Worm (Caenorhabditis elegans): Measurements from ENCODE around the gene Y32G9A.2.

The Y32G9A.2 gene

ce11 chrV:1928473-1928872 lies 10.2 kb downstream of the Y32G9A.2 start:
- TF ChIP-seq lin-39 (tag; optimal IDR thresholded peaks at IDR 0.05) (no peak), lin-15B (tag; optimal IDR thresholded peaks at IDR 0.05) (no peak), ceh-16 (tag; optimal IDR thresholded peaks at IDR 0.05) (no peak), tbx-2 (tag; optimal IDR thresholded peaks at IDR 0.05) (no peak), elt-1 (tag; optimal IDR thresholded peaks at IDR 0.05) (no peak), aly-2 (tag; optimal IDR thresholded peaks at IDR 0.05) (no peak), unc-39 (tag; optimal IDR thresholded peaks at IDR 0.05) (no peak), fkh-2 (tag; optimal IDR thresholded peaks at IDR 0.05) (no peak), nhr-76 (tag; optimal IDR thresholded peaks at IDR 0.05) (no peak), ceh-9 (tag; optimal IDR thresholded peaks at IDR 0.05) (no peak), snpc-4 (tag; optimal IDR thresholded peaks at IDR 0.05) (no peak), fos-1 (tag; optimal IDR thresholded peaks at IDR 0.05) (no peak), mml-1 (tag; optimal IDR thresholded peaks at IDR 0.05) (no peak), sea-2 (GFP tag; optimal IDR thresholded peaks at IDR 0.05) (no peak), fkh-10 (GFP tag; optimal IDR thresholded peaks at IDR 0.05) (no peak), egl-5 (tag; optimal IDR thresholded peaks at IDR 0.05) (no peak), egl-27 (tag; optimal IDR thresholded peaks at IDR 0.05) (no peak), unc-62 (GFP tag; optimal IDR thresholded peaks at IDR 0.05) (no peak), ztf-11 (tag; optimal IDR thresholded peaks at IDR 0.05) (no peak)

ce11 chrV:1935494-1935893 lies 17.2 kb downstream of the Y32G9A.2 start:
- TF ChIP-seq nhr-11 (tag; optimal IDR thresholded peaks at IDR 0.05) (no peak), R02D3.7 (tag; optimal IDR thresholded peaks at IDR 0.05) (no peak), lin-15B (tag; optimal IDR thresholded peaks at IDR 0.05) (no peak), nfya-1 (tag; optimal IDR thresholded peaks at IDR 0.05; ENCODE audit: insufficient read depth) (no peak), fkh-2 (tag; optimal IDR thresholded peaks at IDR 0.05) (no peak), lsy-12 (tag; optimal IDR thresholded peaks at IDR 0.05) (no peak), elt-1 (tag; optimal IDR thresholded peaks at IDR 0.05) (no peak), aly-2 (tag; optimal IDR thresholded peaks at IDR 0.05) (no peak), mml-1 (tag; optimal IDR thresholded peaks at IDR 0.05) (no peak), lin-39 (tag; optimal IDR thresholded peaks at IDR 0.05) (no peak), nhr-76 (tag; optimal IDR thresholded peaks at IDR 0.05) (no peak), nhr-67 (tag; optimal IDR thresholded peaks at IDR 0.05) (no peak), elt-3 (tag; optimal IDR thresholded peaks at IDR 0.05) (no peak), unc-39 (tag; optimal IDR thresholded peaks at IDR 0.05) (no peak), ZK546.5 (tag; optimal IDR thresholded peaks at IDR 0.05) (no peak)

- TF ChIP-seq ama-1 (optimal IDR thresholded peaks at IDR 0.05) (no peak), nhr-12 (tag; optimal IDR thresholded peaks at IDR 0.05) (no peak), ztf-11 (tag; optimal IDR thresholded peaks at IDR 0.05) (no peak), nhr-43 (tag; optimal IDR thresholded peaks at IDR 0.05; ENCODE audit: poor library complexity, severe bottlenecking) (no peak)
These were observed 19.7 kb downstream of the Y32G9A.2 start, which contains the start of gene glb-25 for ce11 chrV:1937963-1938362. Gene glb-25, plus strand, starts transcription at chrV:1938263.

ce11 chrV:1940472-1941221 lies 22.3 kb downstream of the Y32G9A.2 start:
- TF ChIP-seq fkh-10 (GFP tag; optimal IDR thresholded peaks at IDR 0.05) (peak; percentile 81), daf-12 (tag; optimal IDR thresholded peaks at IDR 0.05) (no peak), lin-39 (tag; optimal IDR thresholded peaks at IDR 0.05) (peak; percentile 35), hmg-11 (tag; optimal IDR thresholded peaks at IDR 0.05) (peak; percentile 5), nfya-1 (tag; optimal IDR thresholded peaks at IDR 0.05; ENCODE audit: insufficient read depth) (peak; percentile 90), elt-1 (tag; optimal IDR thresholded peaks at IDR 0.05) (no peak)

- TF ChIP-seq tbx-2 (tag; optimal IDR thresholded peaks at IDR 0.05) (peak; percentile 31), ceh-28 (tag; optimal IDR thresholded peaks at IDR 0.05) (no peak), hmg-11 (tag; optimal IDR thresholded peaks at IDR 0.05) (peak; percentile 73), egl-5 (tag; optimal IDR thresholded peaks at IDR 0.05) (no peak), fkh-10 (GFP tag; optimal IDR thresholded peaks at IDR 0.05) (peak; percentile 45), lin-15B (tag; optimal IDR thresholded peaks at IDR 0.05) (peak; percentile 19), mdl-1 (tag; optimal IDR thresholded peaks at IDR 0.05) (peak; percentile 50), lin-39 (tag; optimal IDR thresholded peaks at IDR 0.05) (peak; percentile 83), ama-1 (optimal IDR thresholded peaks at IDR 0.05) (no peak), skn-1 (tag; optimal IDR thresholded peaks at IDR 0.05) (peak; percentile 52), unc-39 (tag; optimal IDR thresholded peaks at IDR 0.05) (no peak), nfya-1 (tag; optimal IDR thresholded peaks at IDR 0.05; ENCODE audit: insufficient read depth) (peak; percentile 63)
These were observed 25.2 kb downstream of the Y32G9A.2 start for ce11 chrV:1943465-1943864.

All from whole organism, L3 larva.